Worm (Caenorhabditis elegans): ENCODE data around the gene R11G1.7.

Gene R11G1.7

DNA sequence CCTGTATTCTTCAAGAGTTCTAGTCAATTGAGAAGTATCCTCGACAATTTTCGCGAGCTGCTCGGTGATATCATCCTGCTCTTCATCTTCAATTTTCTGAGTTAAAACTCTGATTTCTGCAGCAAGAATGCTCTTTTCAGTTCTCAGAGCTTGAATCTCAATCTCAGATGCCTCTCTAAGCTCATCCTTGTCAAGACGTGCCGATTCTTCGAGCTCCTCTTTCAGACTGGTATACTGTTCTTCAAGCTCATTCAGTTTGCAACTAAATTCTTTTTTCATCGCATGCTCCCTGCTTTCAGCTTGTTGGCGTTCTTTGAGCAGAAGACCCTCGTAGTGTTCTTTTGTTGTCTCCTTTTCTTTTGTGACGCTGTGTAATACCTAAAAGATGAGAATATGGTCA, 30.3 kb downstream of the R11G1.7 start:
- TF ChIP-seq bed-1 (GFP tag; IDR thresholded peaks at IDR 0.05) (no peak), B0035.1 (tag; optimal IDR thresholded peaks at IDR 0.05) (no peak)

DNA sequence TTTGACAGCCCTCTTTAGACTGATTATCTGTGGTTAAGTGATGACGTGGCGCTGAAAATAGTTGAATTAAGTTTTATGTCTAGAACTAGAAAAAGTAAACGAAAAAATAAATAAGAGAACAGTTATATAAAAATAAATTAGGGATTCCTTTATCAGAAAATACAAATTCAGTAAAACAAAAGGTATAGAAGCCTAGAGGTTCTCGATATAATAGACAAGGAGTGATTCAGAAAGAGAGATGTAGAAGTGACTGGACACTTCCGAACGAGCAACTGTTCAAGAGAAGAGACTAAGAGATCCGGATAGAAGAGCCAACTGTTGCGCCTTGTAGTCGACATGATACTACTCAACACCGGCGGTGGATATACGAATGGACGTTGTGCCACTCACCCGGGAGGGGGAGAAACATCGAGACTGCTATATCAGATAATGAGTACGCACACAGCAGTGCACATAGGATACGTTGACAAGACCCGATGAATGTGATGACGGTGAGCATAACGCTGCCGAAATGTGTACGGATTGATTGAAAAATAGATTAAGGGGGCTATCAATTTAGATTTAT, 33.2 kb downstream of the R11G1.7 start, which contains the start of gene tag-278:
tag-278 (minus strand) TSS at position 51 of the 565 bp plus-strand sequence.
- TF ChIP-seq dox-1 (GFP tag; IDR thresholded peaks at IDR 0.05), result no peak
- no peak for TF ChIP-seq ztf-3 (GFP tag; optimal IDR thresholded peaks at IDR 0.05)
- TF ChIP-seq ceh-91 (GFP tag; IDR thresholded peaks at IDR 0.05), result no peak
- TF ChIP-seq nhr-90 (tag; optimal IDR thresholded peaks at IDR 0.05), result no peak

- no peak for TF ChIP-seq lin-35 (GFP tag; optimal IDR thresholded peaks at IDR 0.05)
- TF ChIP-seq ekl-4 (GFP tag; IDR thresholded peaks at IDR 0.05), result no peak
- TF ChIP-seq ztf-18 (tag; optimal IDR thresholded peaks at IDR 0.05), result no peak
- TF ChIP-seq hrde-1 (tag; optimal IDR thresholded peaks at IDR 0.05; ENCODE audit: borderline replicate concordance), result no peak
- TF ChIP-seq cebp-2 (GFP tag; IDR thresholded peaks at IDR 0.05), result no peak
- TF ChIP-seq F37B4.10 (GFP tag; IDR thresholded peaks at IDR 0.05), result no peak
- TF ChIP-seq F23B12.7 (tag; optimal IDR thresholded peaks at IDR 0.05; ENCODE audit: insufficient read depth), result no peak
- TF ChIP-seq hmg-20 (GFP tag; IDR thresholded peaks at IDR 0.05), result no peak
- no peak for TF ChIP-seq D2030.7 (GFP tag; IDR thresholded peaks at IDR 0.05)
- no peak for TF ChIP-seq lsl-1 (GFP tag; optimal IDR thresholded peaks at IDR 0.05)
- no peak for TF ChIP-seq F49E8.2 (tag; optimal IDR thresholded peaks at IDR 0.05; ENCODE audit: insufficient read depth)
- no peak for TF ChIP-seq egl-44 (GFP tag; IDR thresholded peaks at IDR 0.05)
- no peak for TF ChIP-seq ztf-6 (GFP tag; IDR thresholded peaks at IDR 0.05)
- no peak for TF ChIP-seq K11D2.4 (GFP tag; IDR thresholded peaks at IDR 0.05)
- no peak for TF ChIP-seq nhr-90 (tag; optimal IDR thresholded peaks at IDR 0.05)
- TF ChIP-seq lir-1 (GFP tag; conservative IDR thresholded peaks at IDR 0.05), result no peak
- TF ChIP-seq attf-6 (GFP tag; IDR thresholded peaks at IDR 0.05), result no peak
These were observed 33.7 kb downstream of the R11G1.7 start for ce11 chrX:3689802-3690201.

ce11 chrX:3693138-3693537, 37.1 kb downstream of the R11G1.7 start, which contains the start of gene C02F12.8:
Gene C02F12.8, minus strand, starts transcription at chrX:3693238.
- no peak for TF ChIP-seq ztf-18 (tag; optimal IDR thresholded peaks at IDR 0.05)
- TF ChIP-seq B0261.1 (tag; optimal IDR thresholded peaks at IDR 0.05), result no peak
- no peak for TF ChIP-seq lin-40 (tag; optimal IDR thresholded peaks at IDR 0.05)
- no peak for TF ChIP-seq pha-4 (tag; optimal IDR thresholded peaks at IDR 0.05)
- TF ChIP-seq ceh-40 (GFP tag; IDR thresholded peaks at IDR 0.05), result no peak

- TF ChIP-seq chd-7 (tag; optimal IDR thresholded peaks at IDR 0.05) (peak; percentile 77), cebp-1 (GFP tag; IDR thresholded peaks at IDR 0.05) (0 out of 2 replicates have a peak, but pooled peaks have one; percentile 15), cebp-1 (tag; optimal IDR thresholded peaks at IDR 0.05) (peak; percentile 64), madf-6 (GFP tag; IDR thresholded peaks at IDR 0.05) (0 out of 2 replicates have a peak, but pooled peaks have one; percentile 26), egl-18 (GFP tag; IDR thresholded peaks at IDR 0.05) (no peak), somi-1 (GFP tag; optimal IDR thresholded peaks at IDR 0.05) (peak; percentile 5), bed-2 (GFP tag; IDR thresholded peaks at IDR 0.05) (no peak), hmg-1.2 (GFP tag; IDR thresholded peaks at IDR 0.05) (peak; percentile 59; the same call in 1 of the 2 replicates), die-1 (tag; optimal IDR thresholded peaks at IDR 0.05) (peak; percentile 26), ceh-27 (GFP tag; optimal IDR thresholded peaks at IDR 0.05) (peak; percentile 60), nfyb-1 (GFP tag; IDR thresholded peaks at IDR 0.05) (peak; percentile 52), nhr-90 (tag; optimal IDR thresholded peaks at IDR 0.05) (no peak), sea-2 (GFP tag; IDR thresholded peaks at IDR 0.05) (no peak), aptf-2 (GFP tag; conservative IDR thresholded peaks at IDR 0.05) (0 out of 2 replicates have a peak, but pooled peaks have one; percentile 52), ceh-100 (GFP tag; IDR thresholded peaks at IDR 0.05) (no peak), K11D2.4 (GFP tag; IDR thresholded peaks at IDR 0.05) (peak; percentile 63; the same call in 1 of the 2 replicates), attf-5 (GFP tag; optimal IDR thresholded peaks at IDR 0.05) (peak; percentile 49), hlh-26 (GFP tag; conservative IDR thresholded peaks at IDR 0.05) (no peak), cebp-2 (GFP tag; IDR thresholded peaks at IDR 0.05) (no peak)
These were observed 38.1 kb downstream of the R11G1.7 start for ce11 chrX:3694172-3694571.

All from whole organism, young adult.